Worm (Caenorhabditis elegans) whole organism, L3 larva: ENCODE data around the gene scly-1.

Experiments
- ama-1 ChIP-seq: fragments of 150-350 bp; optimal IDR thresholded peaks from 2 replicates; lab custom pipeline; 2018
- nhr-77 ChIP-seq: fragments of 150-350 bp; optimal IDR thresholded peaks from 2 replicates; lab custom pipeline; 2014; ENCODE audit warnings: missing biosample characterization, missing genetic modification characterization
- skn-1 ChIP-seq: fragments of 150-350 bp; optimal IDR thresholded peaks from 2 replicates; lab custom pipeline; 2014; ENCODE audit warnings: missing biosample characterization, missing genetic modification characterization

DNA sequence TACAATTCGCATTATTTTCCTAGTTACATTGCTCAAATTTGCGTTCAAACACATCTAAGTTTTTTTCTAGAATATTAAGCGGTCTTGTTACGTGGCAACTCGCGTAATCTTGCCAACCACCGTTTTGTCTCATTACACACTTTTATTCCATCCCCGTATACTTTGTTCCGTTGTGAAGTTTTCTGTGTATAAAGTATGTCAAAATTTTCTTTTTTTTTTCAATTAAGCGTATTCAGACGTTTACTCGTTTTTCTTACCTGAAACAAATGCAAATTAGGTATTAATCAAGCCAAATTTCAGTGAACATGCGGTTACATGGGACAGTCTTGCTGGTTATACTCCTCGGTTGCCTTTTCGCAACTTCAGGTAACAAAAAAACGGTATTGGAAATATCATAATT, 33.9 kb downstream of the scly-1 start, which contains the start of gene T24H7.2:
- no peak for TF ChIP-seq skn-1 (tag; lab: Kevin White, UChicago)
- TF ChIP-seq nhr-77 (tag; lab: Kevin White, UChicago), result no peak
- TF ChIP-seq ama-1 (lab: Kevin White, UChicago), result no peak
